Fruit fly (Drosophila melanogaster) whole organism, pupa: Measurements from ENCODE around the gene how.

ENCODE experiments used
- CG10348 ChIP-seq: fragments of 200-800 bp; sonication (Bioruptor generic); IDR thresholded peaks from 2 replicates; pipeline ENCODE4 v1.3.6; 2022; ENCODE audit warnings: missing biosample characterization, missing genetic modification characterization
- CG15710 ChIP-seq: fragments of 200-800 bp; sonication (Bioruptor generic); optimal IDR thresholded peaks from 2 replicates; lab custom pipeline; 2018; ENCODE audit warnings: missing biosample characterization, mild to moderate bottlenecking, missing genetic modification characterization, moderate library complexity
- CG17806 ChIP-seq: fragments of 200-800 bp; sonication (Bioruptor generic); optimal IDR thresholded peaks from 2 replicates; lab custom pipeline; 2018; ENCODE audit warnings: missing biosample characterization, mild to moderate bottlenecking, missing genetic modification characterization, moderate library complexity
- CG32121 ChIP-seq: fragments of 200-800 bp; sonication (Bioruptor generic); IDR thresholded peaks from 2 replicates; pipeline ENCODE4 v1.3.6; 2022; ENCODE audit warnings: missing biosample characterization, missing genetic modification characterization
- EcR ChIP-seq: fragments of 200-800 bp; sonication (Bioruptor generic); optimal IDR thresholded peaks from 3 replicates; lab custom pipeline; 2019; ENCODE audit warnings: missing biosample characterization, missing genetic modification characterization, mild to moderate bottlenecking, moderate library complexity, missing genetic modification reagents
- Pif1B ChIP-seq: fragments of 200-800 bp; sonication (Bioruptor generic); optimal IDR thresholded peaks from 3 replicates; lab custom pipeline; 2016; ENCODE audit warnings: missing biosample characterization, missing genetic modification characterization
- gl ChIP-seq: fragments of 200-800 bp; sonication (Bioruptor generic); optimal IDR thresholded peaks from 2 replicates; lab custom pipeline; 2018; ENCODE audit warnings: missing biosample characterization, mild to moderate bottlenecking, missing genetic modification characterization

dm6 chr3R:22066440-22066839 is 24.4 kb downstream of the how start:
- no peak for TF ChIP-seq CG15710 (tag; lab: Kevin White, UChicago)
- no peak for TF ChIP-seq CG10348 (GFP tag; lab: Robert Waterston, UW)
- no peak for TF ChIP-seq EcR (GFP tag; lab: Kevin White, UChicago)
- TF ChIP-seq CG32121, result no peak
- peak; percentile 20 for TF ChIP-seq Pif1B (GFP tag; lab: Kevin White, UChicago)
- no peak for TF ChIP-seq CG17806 (tag; lab: Kevin White, UChicago)
- TF ChIP-seq gl (tag; lab: Kevin White, UChicago), result no peak
